Worm (Caenorhabditis elegans) whole organism, L3 larva: ENCODE results near the gene fbxa-184.

ENCODE experiments used
- R02D3.7 ChIP-seq: fragments of 150-350 bp; optimal IDR thresholded peaks from 2 replicates; lab custom pipeline; 2014; ENCODE audit warnings: missing biosample characterization, missing genetic modification characterization
- ZK546.5 ChIP-seq: sonication (generic microtip); optimal IDR thresholded peaks from 2 replicates; lab custom pipeline; 2017; ENCODE audit warnings: missing biosample characterization, missing genetic modification characterization
- ama-1 ChIP-seq: fragments of 150-350 bp; optimal IDR thresholded peaks from 2 replicates; lab custom pipeline; 2018
- ceh-16 ChIP-seq: sonication (generic microtip); optimal IDR thresholded peaks from 2 replicates; lab custom pipeline; 2017; ENCODE audit warnings: missing biosample characterization, missing genetic modification characterization
- daf-12 ChIP-seq: fragments of 150-350 bp; optimal IDR thresholded peaks from 2 replicates; lab custom pipeline; 2014; ENCODE audit warnings: missing biosample characterization, missing genetic modification reagents, missing genetic modification characterization
- egl-27 ChIP-seq: sonication (generic microtip); optimal IDR thresholded peaks from 4 replicates; lab custom pipeline; 2017; ENCODE audit warnings: missing biosample characterization, missing genetic modification reagents, missing genetic modification characterization
- egl-5 ChIP-seq: fragments of 150-350 bp; optimal IDR thresholded peaks from 2 replicates; lab custom pipeline; 2017; ENCODE audit warnings: missing biosample characterization, missing genetic modification reagents, missing genetic modification characterization, inconsistent platforms
- elt-2 ChIP-seq: sonication (generic microtip); optimal IDR thresholded peaks from 2 replicates; lab custom pipeline; 2016; ENCODE audit warnings: missing genetic modification reagents, mild to moderate bottlenecking, missing genetic modification characterization, missing compliant biosample characterization
- elt-3 ChIP-seq, 3 experiments: fragments of 150-350 bp in 1 of 3; sonication (generic microtip) in 2 of 3; optimal IDR thresholded peaks; 2 replicates in 2 of 3; 4 replicates in 1 of 3; lab custom pipeline; 2014 to 2017; ENCODE audit warnings: missing biosample characterization in 3 of 3, missing genetic modification characterization in 3 of 3
- eor-1 ChIP-seq, 2 experiments: fragments of 150-350 bp; optimal IDR thresholded peaks; 2 replicates each; lab custom pipeline; 2014 to 2018; ENCODE audit warnings: missing biosample characterization in 2 of 2, missing genetic modification characterization in 2 of 2
- fos-1 ChIP-seq: fragments of 150-350 bp; optimal IDR thresholded peaks from 2 replicates; lab custom pipeline; 2014; ENCODE audit warnings: missing biosample characterization, missing genetic modification characterization
- hmg-11 ChIP-seq: sonication (generic microtip); optimal IDR thresholded peaks from 2 replicates; lab custom pipeline; 2016; ENCODE audit warnings: missing genetic modification characterization, missing compliant biosample characterization
- jun-1 ChIP-seq: fragments of 150-350 bp; optimal IDR thresholded peaks from 2 replicates; lab custom pipeline; 2014; ENCODE audit warnings: missing biosample characterization, missing genetic modification reagents, missing genetic modification characterization
- lin-15B ChIP-seq: fragments of 150-350 bp; optimal IDR thresholded peaks from 2 replicates; lab custom pipeline; 2014; ENCODE audit warnings: missing biosample characterization, missing genetic modification characterization
- lin-39 ChIP-seq: fragments of 150-350 bp; optimal IDR thresholded peaks from 2 replicates; lab custom pipeline; 2018; ENCODE audit warnings: missing biosample characterization, missing genetic modification reagents, missing genetic modification characterization
- lsy-12 ChIP-seq: sonication (generic microtip); optimal IDR thresholded peaks from 2 replicates; lab custom pipeline; 2016; ENCODE audit warnings: mild to moderate bottlenecking, missing genetic modification characterization, missing compliant biosample characterization
- mdl-1 ChIP-seq: fragments of 150-350 bp; optimal IDR thresholded peaks from 2 replicates; lab custom pipeline; 2014; ENCODE audit warnings: missing biosample characterization, missing genetic modification characterization
- mml-1 ChIP-seq: fragments of 150-350 bp; sonication (generic microtip); optimal IDR thresholded peaks from 3 replicates; lab custom pipeline; 2014; ENCODE audit warnings: missing biosample characterization, missing genetic modification characterization
- nhr-11 ChIP-seq: fragments of 150-350 bp; optimal IDR thresholded peaks from 2 replicates; lab custom pipeline; 2014; ENCODE audit warnings: missing biosample characterization, missing genetic modification characterization
- nhr-23 ChIP-seq: fragments of 150-350 bp; optimal IDR thresholded peaks from 2 replicates; lab custom pipeline; 2014; ENCODE audit warnings: missing biosample characterization, missing genetic modification reagents, missing genetic modification characterization
- nhr-237 ChIP-seq: fragments of 150-350 bp; optimal IDR thresholded peaks from 2 replicates; lab custom pipeline; 2014; ENCODE audit warnings: missing biosample characterization, missing genetic modification characterization
- nhr-25 ChIP-seq: sonication (generic microtip); optimal IDR thresholded peaks from 2 replicates; lab custom pipeline; 2017; ENCODE audit warnings: missing biosample characterization, missing genetic modification characterization
- nhr-28 ChIP-seq: fragments of 150-350 bp; optimal IDR thresholded peaks from 2 replicates; lab custom pipeline; 2014; ENCODE audit warnings: missing biosample characterization, missing genetic modification characterization
- nhr-43 ChIP-seq: sonication (generic microtip); optimal IDR thresholded peaks from 2 replicates; lab custom pipeline; 2016; ENCODE audit warnings: mild to moderate bottlenecking, missing genetic modification characterization, missing compliant biosample characterization; ENCODE audit not compliant: poor library complexity, severe bottlenecking
- nhr-67 ChIP-seq: fragments of 150-350 bp; optimal IDR thresholded peaks from 2 replicates; lab custom pipeline; 2014; ENCODE audit warnings: missing biosample characterization, missing genetic modification characterization
- nhr-76 ChIP-seq: fragments of 150-350 bp; sonication (generic microtip); optimal IDR thresholded peaks from 5 replicates; lab custom pipeline; 2014; ENCODE audit warnings: missing biosample characterization, missing genetic modification characterization
- pha-4 ChIP-seq: fragments of 150-350 bp; optimal IDR thresholded peaks from 2 replicates; lab custom pipeline; 2014; ENCODE audit warnings: missing biosample characterization, missing genetic modification reagents, missing genetic modification characterization
- sea-2 ChIP-seq: fragments of 150-350 bp; sonication (generic microtip); optimal IDR thresholded peaks from 4 replicates; lab custom pipeline; 2014; ENCODE audit warnings: missing biosample characterization, missing genetic modification reagents, missing genetic modification characterization
- skn-1 ChIP-seq: fragments of 150-350 bp; optimal IDR thresholded peaks from 2 replicates; lab custom pipeline; 2014; ENCODE audit warnings: missing biosample characterization, missing genetic modification characterization
- snpc-4 ChIP-seq: fragments of 150-350 bp; optimal IDR thresholded peaks from 2 replicates; lab custom pipeline; 2014; ENCODE audit warnings: missing biosample characterization, missing genetic modification characterization
- unc-39 ChIP-seq: sonication (generic microtip); optimal IDR thresholded peaks from 4 replicates; lab custom pipeline; 2017; ENCODE audit warnings: missing biosample characterization, missing genetic modification characterization
- zag-1 ChIP-seq: fragments of 150-350 bp; optimal IDR thresholded peaks from 2 replicates; lab custom pipeline; 2014; ENCODE audit warnings: missing biosample characterization, missing genetic modification characterization
- ztf-4 ChIP-seq: fragments of 150-350 bp; optimal IDR thresholded peaks from 2 replicates; lab custom pipeline; 2014; ENCODE audit warnings: missing biosample characterization, missing genetic modification characterization

Gene fbxa-184

DNA sequence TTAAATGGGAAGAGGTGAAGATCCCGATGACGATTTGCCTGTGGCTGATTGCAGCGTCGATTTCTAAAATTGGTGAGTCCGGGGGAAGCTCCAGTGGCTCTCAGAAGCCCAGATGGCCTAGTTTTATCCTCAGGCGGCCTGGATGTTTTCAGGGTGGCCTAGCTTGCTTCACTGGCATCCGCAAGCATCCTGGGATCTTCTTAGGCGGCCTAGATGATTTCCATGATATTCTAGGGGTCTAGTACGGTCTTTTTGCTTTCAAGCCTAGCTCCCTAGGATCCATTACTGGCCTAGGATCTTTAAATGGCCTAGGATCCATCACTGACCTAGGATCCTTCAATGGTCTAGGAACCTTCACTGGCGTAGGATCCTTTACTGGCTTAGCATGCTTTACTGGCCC, 39.1 kb upstream of the fbxa-184 start:
- TF ChIP-seq snpc-4 (no peak), nhr-237 (no peak), R02D3.7 (no peak), ztf-4 (tag; lab: Kevin White, UChicago) (no peak), elt-3 (tag; optimal IDR thresholded peaks at IDR 0.05; lab: Kevin White, UChicago) (no peak), mml-1 (tag; lab: Kevin White, UChicago) (no peak), sea-2 (no peak), nhr-76 (tag; lab: Kevin White, UChicago) (no peak), unc-39 (no peak), nhr-25 (tag; lab: Kevin White, UChicago) (no peak), egl-5 (tag; lab: Kevin White, UChicago) (no peak), daf-12 (tag; lab: Kevin White, UChicago) (no peak), ZK546.5 (tag; lab: Kevin White, UChicago) (no peak)

DNA sequence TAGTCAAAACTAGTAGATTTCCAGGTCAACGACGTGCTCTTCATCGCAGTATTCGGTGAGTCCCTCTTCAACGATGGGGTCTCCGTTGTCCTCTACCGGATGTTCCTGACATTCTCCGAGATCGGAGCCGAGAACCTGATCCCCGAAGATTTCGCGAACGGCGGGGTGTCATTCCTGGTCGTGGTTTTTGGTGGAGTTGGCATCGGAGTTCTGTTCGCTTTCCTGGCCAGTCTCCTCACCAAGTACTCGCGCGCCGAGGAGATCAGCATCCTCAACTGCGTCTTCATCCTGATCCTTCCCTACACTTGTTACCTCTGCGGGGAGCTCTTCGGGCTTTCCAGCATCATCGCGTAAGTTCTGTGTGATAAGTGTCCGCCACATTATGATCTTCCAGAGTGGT, 37.4 kb upstream of the fbxa-184 start:
- TF ChIP-seq unc-39 (no peak), snpc-4 (no peak), egl-5 (tag; lab: Kevin White, UChicago) (no peak), ceh-16 (tag; lab: Kevin White, UChicago) (no peak), nhr-11 (no peak)

ce11 chrII:1676088-1676487, 34.0 kb upstream of the fbxa-184 start, which contains the start of gene fbxb-17:
Gene fbxb-17 (plus strand): TSS chrII:1676388.
- TF ChIP-seq nhr-11, result no peak

- no peak for TF ChIP-seq nhr-28 (tag; lab: Kevin White, UChicago)
- no peak for TF ChIP-seq ceh-16 (tag; lab: Kevin White, UChicago)
- no peak for TF ChIP-seq hmg-11 (tag; lab: Kevin White, UChicago)
- no peak for TF ChIP-seq elt-2 (tag; lab: Kevin White, UChicago)
- no peak for TF ChIP-seq ztf-4 (tag; lab: Kevin White, UChicago)
- no peak for TF ChIP-seq fos-1 (tag; lab: Kevin White, UChicago)
- no peak for TF ChIP-seq jun-1 (tag; lab: Kevin White, UChicago)
- TF ChIP-seq nhr-43, result no peak
- no peak for TF ChIP-seq lin-39 (tag; lab: Kevin White, UChicago)
- no peak for TF ChIP-seq skn-1 (tag; lab: Kevin White, UChicago)
- TF ChIP-seq lin-15B (tag; lab: Kevin White, UChicago), result no peak
- TF ChIP-seq nhr-23 (tag; lab: Kevin White, UChicago), result no peak
- TF ChIP-seq nhr-67 (tag; lab: Kevin White, UChicago), result no peak
Measured at ce11 chrII:1679081-1679480, 31.0 kb upstream of the fbxa-184 start, which contains the start of gene irld-36. Gene irld-36 (plus strand): TSS chrII:1679381.

- TF ChIP-seq snpc-4 (no peak), mdl-1 (tag; lab: Kevin White, UChicago) (no peak), fos-1 (tag; lab: Kevin White, UChicago) (no peak), nhr-43 (no peak), ama-1 (lab: Kevin White, UChicago) (no peak), pha-4 (tag; lab: Kevin White, UChicago) (no peak), zag-1 (tag; lab: Kevin White, UChicago) (no peak), elt-2 (tag; lab: Kevin White, UChicago) (no peak)
Measured at ce11 chrII:1682218-1682617, 27.8 kb upstream of the fbxa-184 start, which contains the start of gene fbxb-26. Gene fbxb-26 (plus strand): TSS chrII:1682518.

DNA sequence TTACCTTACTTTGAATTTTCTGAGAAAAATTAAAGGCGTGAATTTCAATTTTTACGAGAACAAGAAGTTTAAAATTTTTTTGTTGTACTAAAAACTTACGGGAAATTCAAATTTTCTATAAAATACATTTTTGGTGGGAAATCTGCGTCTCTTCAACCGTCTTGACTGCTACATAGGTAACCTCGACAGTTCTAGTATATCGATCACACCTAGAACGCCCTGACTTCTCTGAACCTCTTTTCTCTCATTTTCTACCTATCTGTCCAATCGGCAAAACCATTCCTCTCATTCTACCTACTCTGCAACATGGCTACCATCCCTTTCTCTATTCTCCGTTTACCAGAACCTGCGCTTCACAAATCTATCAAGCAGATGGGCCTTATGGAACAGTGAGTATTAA, 26.3 kb upstream of the fbxa-184 start, which contains the start of gene fbxb-25:
Gene fbxb-25, plus strand, starts transcription at position 301 of the 400 bp plus-strand sequence.
- TF ChIP-seq lsy-12 (tag; lab: Kevin White, UChicago) (no peak), snpc-4 (no peak), nhr-237 (no peak), eor-1 (tag; optimal IDR thresholded peaks at IDR 0.05; lab: Kevin White, UChicago) (no peak), egl-5 (tag; lab: Kevin White, UChicago) (no peak), nhr-23 (tag; lab: Kevin White, UChicago) (no peak), egl-27 (tag; lab: Kevin White, UChicago) (no peak)
